Fruit fly (Drosophila melanogaster) S2 (cell line): ENCODE measurements around the gene Neto.
A peak's percentile ranks its signal among the peaks of the same experiment; 100 is the strongest.

Experiments used
- CG8478 ChIP-seq: fragments of >200 bp; optimal IDR thresholded peaks from 2 replicates; lab custom pipeline; 2018
- CTCF ChIP-seq, 2 experiments: fragments of >200 bp; optimal IDR thresholded peaks; 2 replicates each; lab custom pipeline; 2018

DNA sequence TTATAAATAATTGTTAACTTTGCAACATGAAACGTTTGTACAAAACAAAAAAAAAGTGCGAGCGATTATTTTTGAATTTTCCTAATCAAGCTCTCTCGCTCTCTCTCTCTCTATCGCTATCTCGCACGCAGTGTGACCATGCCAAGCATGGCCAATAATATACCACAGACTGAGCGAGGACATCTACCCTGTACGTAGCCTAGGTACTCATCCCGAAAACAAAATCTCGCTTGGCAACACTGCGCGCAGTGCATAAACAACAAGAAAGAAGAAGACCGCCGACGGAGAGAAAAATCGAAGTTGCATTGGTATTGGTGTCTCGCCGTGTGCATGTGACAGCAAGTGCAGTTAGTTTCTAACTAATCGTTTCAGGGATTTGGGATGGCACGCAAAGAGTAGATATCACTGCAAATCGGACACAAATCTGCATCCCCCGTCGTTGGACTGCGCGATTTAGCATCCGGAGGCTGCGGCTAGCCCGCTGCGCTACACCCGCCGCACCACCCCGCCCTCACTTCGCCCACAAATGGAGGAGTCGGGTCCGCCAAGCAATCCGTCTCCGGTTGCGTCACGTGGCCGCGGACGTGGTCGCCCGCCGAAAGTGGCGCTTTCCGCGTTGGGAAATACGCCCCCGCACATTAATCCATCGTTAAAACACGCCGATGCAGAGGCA is 32.6 kb upstream of the Neto start, which contains the start of the genes CG1998 and Set2:
- TF ChIP-seq CG8478 (lab: Kevin White, UChicago) (no peak), CTCF (optimal IDR thresholded peaks at IDR 0.05; lab: Kevin White, UChicago) (peak; percentile 44 to 58)
